Fruit fly (Drosophila melanogaster) whole organism, embryonic: Measurements from ENCODE around the gene Eip75B.

Source experiments
- Ada2b ChIP-seq: fragments of 200-800 bp; sonication (Bioruptor generic); IDR thresholded peaks from 2 replicates; pipeline ENCODE4 v1.3.6; 2022; ENCODE audit warnings: missing biosample characterization, missing genetic modification characterization
- Antp ChIP-seq: fragments of 200-800 bp; sonication (Bioruptor generic); optimal IDR thresholded peaks from 3 replicates; lab custom pipeline; 2016; ENCODE audit warnings: missing biosample characterization, missing genetic modification characterization
- Asciz ChIP-seq: fragments of 200-800 bp; sonication (Bioruptor generic); optimal IDR thresholded peaks from 2 replicates; lab custom pipeline; 2017; ENCODE audit warnings: missing biosample characterization, mild to moderate bottlenecking, missing genetic modification characterization, missing genetic modification reagents
- BtbVII ChIP-seq: fragments of 200-800 bp; sonication (Bioruptor generic); optimal IDR thresholded peaks from 3 replicates; lab custom pipeline; 2017; ENCODE audit warnings: missing biosample characterization, mild to moderate bottlenecking, missing genetic modification characterization
- CG10274 ChIP-seq: fragments of 200-800 bp; sonication (Bioruptor generic); optimal IDR thresholded peaks from 3 replicates; lab custom pipeline; 2017; ENCODE audit warnings: missing biosample characterization, mild to moderate bottlenecking, missing genetic modification characterization
- CG11504 ChIP-seq: fragments of 200-800 bp; sonication (Bioruptor generic); optimal IDR thresholded peaks from 3 replicates; lab custom pipeline; 2019; ENCODE audit warnings: missing biosample characterization, mild to moderate bottlenecking, missing genetic modification characterization, moderate library complexity
- CG12219 ChIP-seq: fragments of 200-800 bp; sonication (Bioruptor generic); optimal IDR thresholded peaks from 3 replicates; lab custom pipeline; 2018; ENCODE audit warnings: missing biosample characterization, mild to moderate bottlenecking, missing genetic modification characterization
- CG12391 ChIP-seq: fragments of 200-800 bp; sonication (Bioruptor generic); optimal IDR thresholded peaks from 3 replicates; lab custom pipeline; 2018; ENCODE audit warnings: missing biosample characterization, mild to moderate bottlenecking, missing genetic modification characterization, moderate library complexity
- CG13296 ChIP-seq: fragments of 200-800 bp; sonication (Bioruptor generic); optimal IDR thresholded peaks from 3 replicates; lab custom pipeline; 2018; ENCODE audit warnings: missing biosample characterization, mild to moderate bottlenecking, missing genetic modification characterization
- CG17361 ChIP-seq: fragments of 200-800 bp; sonication (Bioruptor generic); IDR thresholded peaks from 3 replicates; pipeline ENCODE4 v1.3.6; 2022; ENCODE audit warnings: missing biosample characterization, missing genetic modification characterization
- CG1832 ChIP-seq: fragments of 200-800 bp; sonication (Bioruptor generic); optimal IDR thresholded peaks from 2 replicates; lab custom pipeline; 2017; ENCODE audit warnings: missing biosample characterization, mild to moderate bottlenecking, missing genetic modification characterization, inconsistent platforms
- CG18476 ChIP-seq: fragments of 200-800 bp; sonication (Bioruptor generic); optimal IDR thresholded peaks from 2 replicates; lab custom pipeline; 2016; ENCODE audit warnings: missing biosample characterization, mild to moderate bottlenecking, missing genetic modification characterization
- CG18764 ChIP-seq: fragments of 200-800 bp; sonication (Bioruptor generic); optimal IDR thresholded peaks from 3 replicates; lab custom pipeline; 2016; ENCODE audit warnings: missing biosample characterization, missing genetic modification characterization
- CG3163 ChIP-seq: fragments of 200-800 bp; sonication (Bioruptor generic); optimal IDR thresholded peaks from 3 replicates; lab custom pipeline; 2016; ENCODE audit warnings: missing biosample characterization, missing genetic modification characterization
- CG34376 ChIP-seq: fragments of 200-800 bp; sonication (Bioruptor generic); optimal IDR thresholded peaks from 2 replicates; lab custom pipeline; 2018; ENCODE audit warnings: missing biosample characterization, mild to moderate bottlenecking, missing genetic modification characterization
- CG3838 ChIP-seq: fragments of 200-800 bp; sonication (Bioruptor generic); optimal IDR thresholded peaks from 3 replicates; lab custom pipeline; 2016; ENCODE audit warnings: missing biosample characterization, missing genetic modification characterization
- CG4328 ChIP-seq: fragments of 200-800 bp; sonication (Bioruptor generic); optimal IDR thresholded peaks from 3 replicates; lab custom pipeline; 2017; ENCODE audit warnings: missing biosample characterization, missing genetic modification reagents, missing genetic modification characterization
- CG4617 ChIP-seq: fragments of 200-800 bp; sonication (Bioruptor generic); optimal IDR thresholded peaks from 3 replicates; lab custom pipeline; 2016; ENCODE audit warnings: missing biosample characterization, missing genetic modification characterization, borderline replicate concordance
- CG5180 ChIP-seq: fragments of 200-800 bp; sonication (Bioruptor generic); optimal IDR thresholded peaks from 3 replicates; lab custom pipeline; 2017; ENCODE audit warnings: missing biosample characterization, missing genetic modification characterization, mild to moderate bottlenecking, moderate library complexity, missing genetic modification reagents
- CG7786 ChIP-seq: fragments of 200-800 bp; sonication (Bioruptor generic); optimal IDR thresholded peaks from 2 replicates; lab custom pipeline; 2016; ENCODE audit warnings: missing biosample characterization, missing genetic modification characterization
- CG8944 ChIP-seq: fragments of 200-800 bp; sonication (Bioruptor generic); optimal IDR thresholded peaks from 3 replicates; lab custom pipeline; 2016; ENCODE audit warnings: missing biosample characterization, missing genetic modification characterization
- CG9876 ChIP-seq: fragments of 200-800 bp; sonication (Bioruptor generic); optimal IDR thresholded peaks from 2 replicates; lab custom pipeline; 2016; ENCODE audit warnings: missing biosample characterization, missing genetic modification characterization
- CTCF ChIP-seq: fragments of 200-800 bp; sonication (Bioruptor generic); optimal IDR thresholded peaks from 2 replicates; lab custom pipeline; 2017; ENCODE audit warnings: missing biosample characterization, mild to moderate bottlenecking, missing genetic modification characterization, moderate library complexity
- Drgx ChIP-seq: fragments of 200-800 bp; sonication (Bioruptor generic); IDR thresholded peaks from 2 replicates; pipeline ENCODE4 v1.3.6; 2022; ENCODE audit warnings: missing biosample characterization, missing genetic modification characterization
- Gsc ChIP-seq: fragments of 200-800 bp; sonication (Bioruptor generic); IDR thresholded peaks from 2 replicates; pipeline ENCODE4 v1.3.6; 2022; ENCODE audit warnings: missing biosample characterization, missing genetic modification characterization
- MBD-R2 ChIP-seq: fragments of 200-800 bp; sonication (Bioruptor generic); IDR thresholded peaks from 2 replicates; pipeline ENCODE4 v1.3.6; 2022; ENCODE audit warnings: missing biosample characterization, missing genetic modification characterization
- Myb ChIP-seq: fragments of 200-800 bp; sonication (Bioruptor generic); optimal IDR thresholded peaks from 2 replicates; lab custom pipeline; 2016; ENCODE audit warnings: missing biosample characterization, missing genetic modification characterization
- NFAT ChIP-seq: fragments of 200-800 bp; sonication (Bioruptor generic); IDR thresholded peaks from 2 replicates; pipeline ENCODE4 v1.3.6; 2022; ENCODE audit warnings: missing biosample characterization, missing genetic modification characterization
- Pdp1 ChIP-seq, 2 experiments: fragments of 200-800 bp; sonication (Bioruptor generic); optimal IDR thresholded peaks; 3 replicates each; lab custom pipeline; 2016; ENCODE audit warnings: missing biosample characterization in 2 of 2, missing genetic modification characterization in 2 of 2, mild to moderate bottlenecking in 1 of 2, moderate library complexity in 1 of 2
- Sin3A ChIP-seq: fragments of >200 bp; optimal IDR thresholded peaks from 2 replicates; lab custom pipeline; 2018
- Sox100B ChIP-seq: fragments of 200-800 bp; sonication (Bioruptor generic); optimal IDR thresholded peaks from 3 replicates; lab custom pipeline; 2018; ENCODE audit warnings: missing biosample characterization, mild to moderate bottlenecking, missing genetic modification characterization
- Stat92E ChIP-seq, 3 experiments: fragments of >200 bp in 2 of 3; fragments of 200-800 bp in 1 of 3; sonication (Bioruptor generic) in 1 of 3; optimal IDR thresholded peaks; 2 replicates each; lab custom pipeline; 2017 to 2019; ENCODE audit warnings: missing biosample characterization in 3 of 3, missing genetic modification characterization in 3 of 3, mild to moderate bottlenecking in 1 of 3, moderate library complexity in 1 of 3
- abd-A ChIP-seq: fragments of 200-800 bp; sonication (Bioruptor generic); optimal IDR thresholded peaks from 3 replicates; lab custom pipeline; 2019; ENCODE audit warnings: missing biosample characterization, mild to moderate bottlenecking, missing genetic modification characterization, moderate library complexity
- ewg ChIP-seq: fragments of 200-800 bp; sonication (Bioruptor generic); optimal IDR thresholded peaks from 3 replicates; lab custom pipeline; 2017; ENCODE audit warnings: mild to moderate bottlenecking, missing biosample characterization, missing genetic modification reagents, missing genetic modification characterization
- exex ChIP-seq: fragments of 200-800 bp; sonication (Bioruptor generic); optimal IDR thresholded peaks from 4 replicates; lab custom pipeline; 2018; ENCODE audit warnings: missing biosample characterization, mild to moderate bottlenecking, missing genetic modification characterization, moderate library complexity
- ftz-f1 ChIP-seq: fragments of 200-800 bp; sonication (Bioruptor generic); optimal IDR thresholded peaks from 2 replicates; lab custom pipeline; 2016; ENCODE audit warnings: missing biosample characterization, missing genetic modification characterization
- fu2 ChIP-seq: fragments of 200-800 bp; sonication (Bioruptor generic); optimal IDR thresholded peaks from 2 replicates; lab custom pipeline; 2016; ENCODE audit warnings: missing biosample characterization, missing genetic modification characterization
- gcm ChIP-seq: fragments of 200-800 bp; sonication (Bioruptor generic); optimal IDR thresholded peaks from 2 replicates; lab custom pipeline; 2019; ENCODE audit warnings: missing biosample characterization, mild to moderate bottlenecking, missing genetic modification characterization, moderate library complexity
- grau ChIP-seq: fragments of 200-800 bp; optimal IDR thresholded peaks from 3 replicates; lab custom pipeline; 2019; ENCODE audit warnings: missing biosample characterization, mild to moderate bottlenecking, missing genetic modification characterization, moderate library complexity
- gro ChIP-seq: fragments of 200-800 bp; sonication (Bioruptor generic); optimal IDR thresholded peaks from 2 replicates; lab custom pipeline; 2016; ENCODE audit warnings: missing biosample characterization, missing genetic modification characterization
- mirr ChIP-seq: fragments of 200-800 bp; sonication (Bioruptor generic); optimal IDR thresholded peaks from 3 replicates; lab custom pipeline; 2018; ENCODE audit warnings: missing biosample characterization, mild to moderate bottlenecking, missing genetic modification characterization
- nerfin-2 ChIP-seq: fragments of 200-800 bp; sonication (Bioruptor generic); IDR thresholded peaks from 2 replicates; pipeline ENCODE4 v1.3.6; 2022; ENCODE audit warnings: missing biosample characterization, missing genetic modification characterization; ENCODE audit not compliant: partially characterized antibody
- pita ChIP-seq: fragments of 200-800 bp; sonication (Bioruptor generic); optimal IDR thresholded peaks from 2 replicates; lab custom pipeline; 2017; ENCODE audit warnings: missing biosample characterization, mild to moderate bottlenecking, missing genetic modification characterization
- psq ChIP-seq: fragments of 200-800 bp; sonication (Bioruptor generic); optimal IDR thresholded peaks from 2 replicates; lab custom pipeline; 2017; ENCODE audit warnings: missing biosample characterization, missing genetic modification characterization
- sens-2 ChIP-seq: fragments of 200-800 bp; sonication (Bioruptor generic); IDR thresholded peaks from 2 replicates; pipeline ENCODE4 v1.3.6; 2022; ENCODE audit warnings: missing biosample characterization, missing genetic modification characterization
- sim ChIP-seq: fragments of 200-800 bp; sonication (Bioruptor generic); IDR thresholded peaks from 2 replicates; pipeline ENCODE4 v1.3.6; 2022; ENCODE audit warnings: missing biosample characterization, missing genetic modification characterization
- sna ChIP-seq: fragments of 200-800 bp; sonication (Bioruptor generic); IDR thresholded peaks from 2 replicates; pipeline ENCODE4 v1.3.6; 2022; ENCODE audit warnings: missing biosample characterization, missing genetic modification characterization; ENCODE audit not compliant: partially characterized antibody
- ttk ChIP-seq: fragments of 200-800 bp; sonication (Bioruptor generic); IDR thresholded peaks from 2 replicates; pipeline ENCODE4 v2.1.2; 2022; ENCODE audit warnings: missing biosample characterization, missing genetic modification characterization
- zfh2 ChIP-seq: fragments of 200-800 bp; sonication (Bioruptor generic); optimal IDR thresholded peaks from 2 replicates; lab custom pipeline; 2016; ENCODE audit warnings: missing biosample characterization, missing genetic modification characterization

Eip75B gene

DNA sequence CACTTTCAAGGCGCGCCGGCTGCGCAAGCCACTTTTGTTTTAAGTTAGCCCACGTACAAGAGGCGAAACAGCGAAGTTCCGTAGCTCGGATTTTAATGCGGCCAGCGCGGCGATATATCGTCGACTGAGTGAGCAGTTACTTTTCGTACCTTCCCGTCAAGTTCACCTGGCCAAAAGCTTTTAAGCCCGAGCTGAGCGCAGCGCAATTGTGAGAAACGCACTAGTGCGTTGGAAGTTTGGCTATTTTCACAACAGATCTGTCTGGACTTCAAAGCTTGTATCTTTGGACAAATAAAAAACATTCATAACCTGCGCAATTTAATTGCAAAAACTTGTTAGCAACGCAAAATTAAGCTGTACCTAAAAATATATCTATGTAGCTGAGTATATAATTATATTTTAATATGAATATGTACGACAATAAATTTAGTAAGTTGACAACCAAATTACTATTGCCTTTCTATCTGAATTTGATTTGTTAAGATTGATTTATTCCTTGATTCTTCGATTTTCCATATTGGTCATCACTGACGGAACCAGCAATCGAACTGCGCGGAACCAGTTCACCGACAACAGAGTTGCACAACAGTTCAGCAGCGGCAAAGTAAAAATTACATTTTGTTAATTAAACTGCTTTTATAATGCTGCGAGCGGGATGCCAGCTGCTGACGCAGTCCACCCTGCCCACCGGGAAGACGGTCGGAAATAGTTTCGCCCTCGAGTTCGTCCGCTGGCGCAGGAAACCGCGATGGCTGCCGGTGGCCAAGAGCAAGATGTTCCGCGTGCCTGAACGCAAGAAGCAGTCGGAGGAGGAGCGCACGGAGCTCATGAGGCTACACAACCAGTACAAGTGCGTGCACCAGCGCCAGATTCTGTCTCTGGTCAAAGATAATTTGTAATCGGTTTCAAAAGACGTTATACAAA, 41.8 kb upstream of the Eip75B start, which contains the start of the genes CG13698 and mRpS26 (continued):
- TF ChIP-seq gcm (GFP tag; lab: Kevin White, UChicago) (peak; percentile 57), CG3838 (no peak), CG12391 (tag; lab: Kevin White, UChicago) (peak; percentile 86), NFAT (0 out of 2 replicates have a peak, but pooled peaks have one; percentile 26), ewg (GFP tag; lab: Kevin White, UChicago) (peak; percentile 63), CG4328 (GFP tag; lab: Kevin White, UChicago) (peak; percentile 70), Antp (GFP tag; lab: Kevin White, UChicago) (no peak), CG5180 (GFP tag; lab: Kevin White, UChicago) (no peak), fu2 (no peak), ftz-f1 (peak; percentile 42), CG18476 (GFP tag; lab: Kevin White, UChicago) (peak; percentile 14), MBD-R2 (GFP tag; lab: Robert Waterston, UW) (peak; percentile 66), CG34376 (peak; percentile 67), exex (tag; lab: Kevin White, UChicago) (peak; percentile 27), Ada2b (GFP tag; lab: Robert Waterston, UW) (no peak), pita (GFP tag; lab: Kevin White, UChicago) (no peak), mirr (GFP tag; lab: Kevin White, UChicago) (no peak), Stat92E (GFP tag; optimal IDR thresholded peaks at IDR 0.05; lab: Kevin White, UChicago) (no peak), Myb (GFP tag; lab: Kevin White, UChicago) (peak; percentile 67), CG4617 (GFP tag; lab: Kevin White, UChicago) (peak; percentile 14), nerfin-2 (no peak; the same call in 1 of the 2 replicates), sna (no peak), CG8944 (GFP tag; lab: Kevin White, UChicago) (no peak), sim (GFP tag; lab: Robert Waterston, UW) (no peak), ttk (GFP tag; lab: Robert Waterston, UW) (peak; percentile 32; the same call in 1 of the 2 replicates), CG10274 (GFP tag; lab: Kevin White, UChicago) (no peak), Pdp1 (GFP tag; optimal IDR thresholded peaks at IDR 0.05; lab: Kevin White, UChicago) (peak; percentile 2 to 99), psq (GFP tag; lab: Kevin White, UChicago) (peak; percentile 50), Sin3A (peak; percentile 54), gro (GFP tag; lab: Kevin White, UChicago) (peak; percentile 59), Sox100B (peak; percentile 72), BtbVII (peak; percentile 61), CG12219 (GFP tag; lab: Kevin White, UChicago) (peak; percentile 36), Gsc (no peak), CTCF (no peak), sens-2 (GFP tag; lab: Robert Waterston, UW) (no peak), grau (tag; lab: Kevin White, UChicago) (peak; percentile 76), zfh2 (GFP tag; lab: Kevin White, UChicago) (peak; percentile 43), CG3163 (GFP tag; lab: Kevin White, UChicago) (no peak), CG11504 (peak; percentile 77), Asciz (peak; percentile 41), CG17361 (peak; percentile 84), CG1832 (GFP tag; lab: Kevin White, UChicago) (no peak), CG13296 (peak; percentile 72), abd-A (tag; lab: Kevin White, UChicago) (peak; percentile 47), CG9876 (peak; percentile 46), Drgx (peak; percentile 34; the same call in 1 of the 2 replicates), CG18764 (GFP tag; lab: Kevin White, UChicago) (peak; percentile 51), CG7786 (GFP tag; lab: Kevin White, UChicago) (no peak)
